Worm (Caenorhabditis elegans): ENCODE results near the gene C01G5.25.

DNA sequence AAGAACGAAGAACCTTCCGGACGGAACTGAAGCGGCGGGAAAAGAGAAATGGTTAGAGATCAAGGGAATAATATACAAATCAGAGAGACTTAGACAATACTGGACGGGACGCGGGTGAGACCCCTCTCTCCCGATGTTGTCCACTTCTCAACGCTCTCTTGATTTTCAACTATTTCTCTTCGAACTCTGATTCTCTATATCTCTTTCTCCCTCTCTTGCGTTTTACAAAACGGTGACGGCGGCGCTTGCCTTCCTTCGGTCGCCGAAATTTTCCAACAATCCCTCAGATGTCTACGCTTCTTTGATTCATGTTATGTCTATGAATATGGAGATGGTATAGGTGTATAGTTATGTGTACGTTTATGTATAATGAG lies 35.2 kb downstream of the C01G5.25 start:
- no peak for TF ChIP-seq F13C5.2 (tag; optimal IDR thresholded peaks at IDR 0.05)
- TF ChIP-seq ama-1 (optimal IDR thresholded peaks at IDR 0.05): no peak
